Worm (Caenorhabditis elegans): Measurements from ENCODE around the gene F43C1.5.

The F43C1.5 gene

DNA sequence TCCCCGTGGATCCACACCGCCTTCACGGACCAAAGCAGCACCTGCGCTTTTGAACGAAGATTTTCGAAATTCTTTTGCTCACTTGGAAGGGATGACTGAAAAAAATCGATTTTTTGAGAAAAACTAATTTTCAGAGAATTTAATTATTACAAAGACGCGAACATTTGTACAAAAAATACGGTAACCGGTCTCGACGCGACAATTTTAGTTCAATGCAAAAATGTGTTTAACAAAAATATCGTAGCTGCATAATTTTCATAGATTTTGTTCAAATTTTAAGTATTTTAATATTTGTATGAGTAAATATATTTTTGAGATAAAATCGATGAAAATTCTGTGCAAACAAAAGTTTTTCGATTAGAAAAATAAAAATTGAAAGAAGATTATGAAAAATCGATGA is 34.1 kb downstream of the F43C1.5 start, which contains the start of gene T08A11.1:
TSS of gene T08A11.1 (minus strand) at position 101 of the 400 bp plus-strand sequence.
- TF ChIP-seq tbx-2 (tag; optimal IDR thresholded peaks at IDR 0.05) (no peak), fkh-2 (tag; optimal IDR thresholded peaks at IDR 0.05) (no peak), unc-62 (GFP tag; optimal IDR thresholded peaks at IDR 0.05) (no peak), ceh-9 (tag; optimal IDR thresholded peaks at IDR 0.05) (no peak), sea-2 (GFP tag; optimal IDR thresholded peaks at IDR 0.05) (no peak), pqm-1 (tag; optimal IDR thresholded peaks at IDR 0.05) (no peak), ceh-16 (tag; optimal IDR thresholded peaks at IDR 0.05) (no peak), zag-1 (tag; optimal IDR thresholded peaks at IDR 0.05) (no peak), nhr-11 (tag; optimal IDR thresholded peaks at IDR 0.05) (no peak), pha-4 (tag; optimal IDR thresholded peaks at IDR 0.05) (no peak), ceh-28 (tag; optimal IDR thresholded peaks at IDR 0.05) (no peak), mdl-1 (tag; optimal IDR thresholded peaks at IDR 0.05) (no peak), ceh-82 (tag; optimal IDR thresholded peaks at IDR 0.05) (no peak), fkh-10 (GFP tag; optimal IDR thresholded peaks at IDR 0.05) (no peak)

DNA sequence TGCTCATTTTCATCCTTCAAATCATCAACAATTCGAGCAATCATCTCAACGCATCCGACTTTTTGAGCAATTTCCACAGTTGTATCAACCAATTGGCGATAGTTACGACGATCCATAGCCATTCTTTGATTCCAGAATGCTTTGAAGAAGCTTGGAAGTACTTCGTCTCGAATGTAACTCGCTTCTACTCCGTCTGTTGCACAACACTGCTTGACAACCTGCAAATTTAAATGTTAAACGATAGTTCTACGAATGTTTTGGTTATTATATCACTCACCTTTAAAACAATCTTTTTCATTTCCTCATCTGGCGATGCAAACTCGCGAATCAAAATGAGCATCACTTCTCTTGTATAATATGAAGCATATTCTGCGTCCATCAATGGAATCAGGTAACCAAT is 37.0 kb downstream of the F43C1.5 start:
- TF ChIP-seq elt-2 (tag; optimal IDR thresholded peaks at IDR 0.05) (no peak), ztf-4 (tag; optimal IDR thresholded peaks at IDR 0.05) (no peak), lin-39 (tag; optimal IDR thresholded peaks at IDR 0.05) (no peak), lsy-12 (tag; optimal IDR thresholded peaks at IDR 0.05) (no peak)

DNA sequence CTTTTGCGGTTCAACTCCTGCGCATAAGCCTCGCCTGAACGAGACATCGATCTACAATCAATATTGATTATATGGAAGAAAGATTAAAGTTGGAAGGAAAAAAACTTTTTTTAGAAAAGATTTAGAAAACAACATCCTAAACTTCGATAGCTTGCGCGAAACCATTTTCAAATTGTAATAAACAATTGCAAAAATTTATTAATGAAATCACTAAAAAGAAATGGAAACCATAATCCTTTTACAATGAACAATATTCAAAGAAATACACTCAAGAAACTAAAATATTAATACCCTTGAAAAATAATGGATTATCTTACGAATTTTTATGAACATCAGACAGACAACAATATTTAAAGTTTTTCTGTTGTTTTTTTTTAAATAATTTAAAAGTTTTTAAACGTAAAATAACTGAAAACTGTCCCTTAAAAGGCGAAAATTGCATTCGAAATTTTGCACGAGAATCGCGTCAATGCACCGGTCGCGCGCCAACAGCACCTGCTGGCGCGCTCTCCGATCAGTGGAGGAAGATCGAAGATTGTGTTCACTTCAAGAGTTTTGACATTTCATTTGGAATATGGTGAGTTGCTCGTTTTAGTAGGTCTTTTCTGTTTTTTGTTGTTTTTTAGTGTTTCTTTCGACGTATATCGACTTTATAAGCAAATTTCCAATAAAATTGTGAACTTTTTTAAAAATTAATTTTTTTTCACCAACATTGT is 40.4 kb downstream of the F43C1.5 start, which contains the start of the genes sftb-1 and R10E4.1:
TSS of gene sftb-1 (minus strand) at position 51 of the 716 bp plus-strand sequence.
TSS of gene R10E4.1 (plus strand) at position 524 of the 716 bp plus-strand sequence.
- no peak for TF ChIP-seq lsy-12 (tag; optimal IDR thresholded peaks at IDR 0.05)
- TF ChIP-seq elt-2 (tag; optimal IDR thresholded peaks at IDR 0.05), result peak; percentile 30
- TF ChIP-seq pqm-1 (tag; optimal IDR thresholded peaks at IDR 0.05), result peak; percentile 3
- TF ChIP-seq lin-39 (tag; optimal IDR thresholded peaks at IDR 0.05), result peak; percentile 77
- no peak for TF ChIP-seq daf-12 (tag; optimal IDR thresholded peaks at IDR 0.05)
- TF ChIP-seq nfya-1 (tag; optimal IDR thresholded peaks at IDR 0.05; ENCODE audit: insufficient read depth), result peak; percentile 82
- peak; percentile 69 for TF ChIP-seq pha-4 (tag; optimal IDR thresholded peaks at IDR 0.05)
- peak; percentile 68 for TF ChIP-seq nhr-25 (tag; optimal IDR thresholded peaks at IDR 0.05)
- peak; percentile 41 for TF ChIP-seq hmg-11 (tag; optimal IDR thresholded peaks at IDR 0.05)
- TF ChIP-seq ceh-28 (tag; optimal IDR thresholded peaks at IDR 0.05), result peak; percentile 22
- TF ChIP-seq R02D3.7 (tag; optimal IDR thresholded peaks at IDR 0.05), result peak; percentile 58
- no peak for TF ChIP-seq nhr-12 (tag; optimal IDR thresholded peaks at IDR 0.05)
- peak; percentile 30 for TF ChIP-seq nhr-43 (tag; optimal IDR thresholded peaks at IDR 0.05; ENCODE audit: poor library complexity, severe bottlenecking)
- TF ChIP-seq jun-1 (tag; optimal IDR thresholded peaks at IDR 0.05), result peak; percentile 37
- TF ChIP-seq lin-15B (tag; optimal IDR thresholded peaks at IDR 0.05), result peak; percentile 75
- TF ChIP-seq tbx-2 (tag; optimal IDR thresholded peaks at IDR 0.05), result peak; percentile 23
- TF ChIP-seq nhr-23 (tag; optimal IDR thresholded peaks at IDR 0.05), result peak; percentile 71
- no peak for TF ChIP-seq egl-5 (tag; optimal IDR thresholded peaks at IDR 0.05)
- peak; percentile 81 for TF ChIP-seq snpc-4 (tag; optimal IDR thresholded peaks at IDR 0.05)

DNA sequence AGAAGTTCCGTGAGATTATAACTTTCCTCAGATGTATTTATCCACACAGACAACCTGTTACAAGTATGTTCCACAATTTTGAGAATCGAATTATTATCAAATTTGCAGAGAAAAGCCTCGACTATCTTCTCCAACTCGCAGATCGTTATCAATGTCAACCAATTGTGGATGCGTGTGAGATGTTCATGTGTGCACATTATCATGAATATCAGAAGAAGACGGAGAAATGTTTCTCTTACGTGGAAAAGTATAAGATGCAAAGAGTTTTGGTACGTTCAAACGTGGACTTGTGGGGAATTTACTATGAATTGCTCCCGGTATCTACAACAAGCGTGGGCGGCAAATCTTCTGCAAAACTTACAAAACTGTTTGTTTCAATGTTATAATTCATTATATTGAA is 42.1 kb downstream of the F43C1.5 start:
- TF ChIP-seq lin-15B (tag; optimal IDR thresholded peaks at IDR 0.05) (no peak), nhr-25 (tag; optimal IDR thresholded peaks at IDR 0.05) (no peak), jun-1 (tag; optimal IDR thresholded peaks at IDR 0.05) (no peak), pqm-1 (tag; optimal IDR thresholded peaks at IDR 0.05) (no peak), nhr-23 (tag; optimal IDR thresholded peaks at IDR 0.05) (no peak), mml-1 (tag; optimal IDR thresholded peaks at IDR 0.05) (no peak), zag-1 (tag; optimal IDR thresholded peaks at IDR 0.05) (no peak), egl-27 (tag; optimal IDR thresholded peaks at IDR 0.05) (no peak), unc-39 (tag; optimal IDR thresholded peaks at IDR 0.05) (no peak), nhr-12 (tag; optimal IDR thresholded peaks at IDR 0.05) (no peak), tbx-2 (tag; optimal IDR thresholded peaks at IDR 0.05) (no peak), skn-1 (tag; optimal IDR thresholded peaks at IDR 0.05) (no peak), ZK546.5 (tag; optimal IDR thresholded peaks at IDR 0.05) (no peak), nhr-67 (tag; optimal IDR thresholded peaks at IDR 0.05) (no peak), unc-62 (GFP tag; optimal IDR thresholded peaks at IDR 0.05) (no peak), aly-2 (tag; optimal IDR thresholded peaks at IDR 0.05) (no peak), sea-2 (GFP tag; optimal IDR thresholded peaks at IDR 0.05) (no peak)

Measured in whole organism, L3 larva.